Worm (Caenorhabditis elegans) whole organism, L1 larva: ENCODE results near the gene F57G4.10.

Experiments
- aly-2 ChIP-seq: fragments of 150-350 bp; optimal IDR thresholded peaks from 2 replicates; lab custom pipeline; 2014; ENCODE audit warnings: missing biosample characterization, missing genetic modification characterization
- ama-1 ChIP-seq: fragments of 150-350 bp; optimal IDR thresholded peaks from 2 replicates; lab custom pipeline; 2014
- blmp-1 ChIP-seq: fragments of 150-350 bp; optimal IDR thresholded peaks from 2 replicates; lab custom pipeline; 2014; ENCODE audit warnings: missing biosample characterization, missing genetic modification characterization
- ceh-88 ChIP-seq: fragments of 200-800 bp; sonication (Bioruptor generic); IDR thresholded peaks from 2 replicates; pipeline ENCODE4 v1.3.6; 2022; ENCODE audit warnings: missing genetic modification characterization, missing compliant biosample characterization
- fkh-4 ChIP-seq: sonication (generic microtip); optimal IDR thresholded peaks from 2 replicates; lab custom pipeline; 2016; ENCODE audit warnings: missing compliant biosample characterization, missing genetic modification characterization, borderline replicate concordance
- jun-1 ChIP-seq: fragments of 150-350 bp; optimal IDR thresholded peaks from 2 replicates; lab custom pipeline; 2014; ENCODE audit warnings: missing biosample characterization, missing genetic modification reagents, missing genetic modification characterization
- unc-130 ChIP-seq: fragments of 150-350 bp; optimal IDR thresholded peaks from 2 replicates; lab custom pipeline; 2017; ENCODE audit warnings: missing biosample characterization, missing genetic modification characterization, inconsistent platforms
- unc-62 ChIP-seq: fragments of 150-350 bp; optimal IDR thresholded peaks from 2 replicates; lab custom pipeline; 2014; ENCODE audit warnings: missing biosample characterization, missing genetic modification reagents, missing genetic modification characterization

DNA sequence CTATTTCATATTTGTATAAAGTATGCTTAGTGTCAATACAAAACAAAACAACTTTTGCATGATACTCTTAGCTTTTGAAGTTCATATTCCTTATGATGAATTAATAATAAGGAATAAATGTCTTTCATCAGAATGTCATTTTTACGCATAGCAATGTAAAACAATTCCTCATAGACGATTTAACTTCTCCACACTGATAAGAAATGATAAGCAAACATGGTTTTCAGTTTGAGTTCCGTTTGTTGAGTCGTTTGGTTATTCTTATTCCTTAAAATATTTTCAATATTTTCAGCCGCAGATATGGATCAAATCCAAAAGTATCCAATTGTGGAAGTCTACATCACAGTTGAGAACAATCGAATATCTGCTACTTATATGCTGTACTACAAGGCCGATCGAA lies 3.8 kb upstream of the F57G4.10 start, which contains the start of gene F57G4.11:
- TF ChIP-seq ama-1 (no peak), fkh-4 (tag; lab: Kevin White, UChicago) (no peak), jun-1 (tag; lab: Kevin White, UChicago) (no peak), aly-2 (tag; lab: Kevin White, UChicago) (no peak), ceh-88 (no peak), unc-130 (tag; lab: Kevin White, UChicago) (no peak), unc-62 (no peak), blmp-1 (tag; lab: Kevin White, UChicago) (no peak)
